Worm (Caenorhabditis elegans): ENCODE results near the gene znf-706.

DNA sequence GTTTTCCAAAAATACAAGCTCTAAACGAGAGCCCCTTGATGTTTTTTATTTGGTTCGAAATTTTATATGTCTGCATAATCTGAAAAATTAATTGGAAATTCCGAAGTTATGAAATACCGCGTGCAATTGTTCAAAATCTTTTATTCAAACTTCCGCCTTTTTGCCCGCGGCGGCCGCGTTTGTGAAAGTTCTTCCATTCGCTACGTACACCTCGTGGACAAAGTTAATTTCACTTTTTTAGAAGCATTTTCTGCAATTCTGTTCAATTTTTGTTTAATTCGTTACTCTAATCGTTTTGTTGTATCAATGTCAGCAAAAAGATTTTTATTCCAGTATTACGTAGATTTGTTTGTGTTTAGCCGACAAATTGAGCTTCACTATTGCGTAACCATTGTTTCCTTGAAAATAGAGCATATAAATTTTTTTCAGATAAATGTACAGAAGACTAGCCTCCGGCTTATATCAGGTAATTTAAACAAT is 21.7 kb downstream of the znf-706 start, which contains the start of gene mppb-1:
- TF ChIP-seq elt-3 (tag; optimal IDR thresholded peaks at IDR 0.05) = no peak
- no peak for TF ChIP-seq mdl-1 (tag; optimal IDR thresholded peaks at IDR 0.05)
- peak; percentile 78 for TF ChIP-seq snpc-4 (tag; optimal IDR thresholded peaks at IDR 0.05)
- TF ChIP-seq egl-27 (tag; optimal IDR thresholded peaks at IDR 0.05) = no peak
- TF ChIP-seq ama-1 (optimal IDR thresholded peaks at IDR 0.05) = no peak
- TF ChIP-seq zag-1 (tag; optimal IDR thresholded peaks at IDR 0.05) = no peak
- TF ChIP-seq nhr-11 (tag; optimal IDR thresholded peaks at IDR 0.05) = no peak
- TF ChIP-seq nhr-237 (tag; optimal IDR thresholded peaks at IDR 0.05) = no peak
- no peak for TF ChIP-seq ceh-9 (tag; optimal IDR thresholded peaks at IDR 0.05)
- TF ChIP-seq ztf-4 (tag; optimal IDR thresholded peaks at IDR 0.05) = no peak
